Fruit fly (Drosophila melanogaster): ENCODE results near the gene pkm.

- TF ChIP-seq CG8478 (optimal IDR thresholded peaks at IDR 0.05) (no peak), CTCF (optimal IDR thresholded peaks at IDR 0.05) (no peak)
Measured at dm6 chrX:11601408-11601807, 17.4 kb upstream of the pkm start.
